Fruit fly (Drosophila melanogaster) whole organism, prepupa: ENCODE measurements around the gene tmod.

ENCODE experiments used
- CG10631 ChIP-seq: fragments of 200-800 bp; sonication (Bioruptor generic); optimal IDR thresholded peaks from 2 replicates; lab custom pipeline; 2016; ENCODE audit warnings: missing biosample characterization, missing genetic modification characterization
- CG10669 ChIP-seq: fragments of 200-800 bp; sonication (Bioruptor generic); optimal IDR thresholded peaks from 3 replicates; lab custom pipeline; 2018; ENCODE audit warnings: missing biosample characterization, mild to moderate bottlenecking, missing genetic modification characterization, moderate library complexity
- CG11902 ChIP-seq: fragments of 200-800 bp; sonication (Bioruptor generic); optimal IDR thresholded peaks from 3 replicates; lab custom pipeline; 2016; ENCODE audit warnings: missing biosample characterization, missing genetic modification characterization
- CG16779 ChIP-seq: fragments of 200-800 bp; sonication (Bioruptor generic); optimal IDR thresholded peaks from 3 replicates; lab custom pipeline; 2017; ENCODE audit warnings: missing biosample characterization, mild to moderate bottlenecking, missing genetic modification characterization
- CG3032 ChIP-seq: fragments of 200-800 bp; optimal IDR thresholded peaks from 2 replicates; lab custom pipeline; 2019; ENCODE audit warnings: missing biosample characterization, mild to moderate bottlenecking, missing genetic modification characterization, moderate library complexity
- CG31627 ChIP-seq: fragments of 200-800 bp; sonication (Bioruptor generic); optimal IDR thresholded peaks from 3 replicates; lab custom pipeline; 2016; ENCODE audit warnings: missing biosample characterization, missing genetic modification characterization
- CG34406 ChIP-seq: fragments of 200-800 bp; sonication (Bioruptor generic); optimal IDR thresholded peaks from 3 replicates; lab custom pipeline; 2016; ENCODE audit warnings: missing biosample characterization, missing genetic modification characterization
- CG3919 ChIP-seq: fragments of 200-800 bp; sonication (Bioruptor generic); optimal IDR thresholded peaks from 3 replicates; lab custom pipeline; 2016; ENCODE audit warnings: missing biosample characterization, missing genetic modification characterization
- CG4318 ChIP-seq: fragments of 200-800 bp; sonication (Bioruptor generic); optimal IDR thresholded peaks from 3 replicates; lab custom pipeline; 2017; ENCODE audit warnings: missing biosample characterization, mild to moderate bottlenecking, missing genetic modification characterization
- CG6276 ChIP-seq: fragments of 200-800 bp; sonication (Bioruptor generic); optimal IDR thresholded peaks from 2 replicates; lab custom pipeline; 2017; ENCODE audit warnings: missing biosample characterization, mild to moderate bottlenecking, missing genetic modification characterization
- CG6792 ChIP-seq: fragments of 200-800 bp; sonication (Bioruptor generic); optimal IDR thresholded peaks from 3 replicates; lab custom pipeline; 2016; ENCODE audit warnings: missing biosample characterization, missing genetic modification characterization
- CG6808 ChIP-seq: fragments of 200-800 bp; sonication (Bioruptor generic); optimal IDR thresholded peaks from 3 replicates; lab custom pipeline; 2017; ENCODE audit warnings: missing biosample characterization, missing genetic modification characterization, mild to moderate bottlenecking, moderate library complexity, missing genetic modification reagents
- CG6854 ChIP-seq: fragments of 200-800 bp; sonication (Bioruptor generic); optimal IDR thresholded peaks from 2 replicates; lab custom pipeline; 2017; ENCODE audit warnings: missing biosample characterization, mild to moderate bottlenecking, missing genetic modification characterization
- Eip75B ChIP-seq: fragments of 200-800 bp; sonication (Bioruptor generic); optimal IDR thresholded peaks from 3 replicates; lab custom pipeline; 2016; ENCODE audit warnings: missing biosample characterization, missing genetic modification characterization
- Eip93F ChIP-seq: fragments of 200-800 bp; sonication (Bioruptor generic); optimal IDR thresholded peaks from 2 replicates; lab custom pipeline; 2016; ENCODE audit warnings: missing biosample characterization, mild to moderate bottlenecking, missing genetic modification characterization
- Ets21C ChIP-seq: fragments of 200-800 bp; sonication (Bioruptor generic); optimal IDR thresholded peaks from 3 replicates; lab custom pipeline; 2016; ENCODE audit warnings: missing biosample characterization, missing genetic modification characterization
- Gug ChIP-seq: fragments of 200-800 bp; sonication (Bioruptor generic); IDR thresholded peaks from 2 replicates; pipeline ENCODE4 v1.3.6; 2022; ENCODE audit warnings: missing biosample characterization, missing genetic modification characterization
- OdsH ChIP-seq: fragments of 200-800 bp; sonication (Bioruptor generic); optimal IDR thresholded peaks from 3 replicates; lab custom pipeline; 2016; ENCODE audit warnings: missing biosample characterization, missing genetic modification characterization
- Smox ChIP-seq: fragments of 200-800 bp; sonication (Bioruptor generic); optimal IDR thresholded peaks from 3 replicates; lab custom pipeline; 2016; ENCODE audit warnings: missing biosample characterization, missing genetic modification characterization
- Sox102F ChIP-seq: fragments of 200-800 bp; sonication (Bioruptor generic); optimal IDR thresholded peaks from 2 replicates; lab custom pipeline; 2016; ENCODE audit warnings: missing biosample characterization, mild to moderate bottlenecking, missing genetic modification characterization
- Sox15 ChIP-seq: fragments of 200-800 bp; sonication (Bioruptor generic); optimal IDR thresholded peaks from 3 replicates; lab custom pipeline; 2016; ENCODE audit warnings: missing biosample characterization, missing genetic modification characterization
- dac ChIP-seq: fragments of 200-800 bp; sonication (Bioruptor generic); optimal IDR thresholded peaks from 2 replicates; lab custom pipeline; 2017; ENCODE audit warnings: missing biosample characterization, mild to moderate bottlenecking, missing genetic modification characterization
- dsx ChIP-seq: fragments of 200-800 bp; optimal IDR thresholded peaks from 3 replicates; lab custom pipeline; 2019; ENCODE audit warnings: missing biosample characterization, mild to moderate bottlenecking, missing genetic modification characterization, moderate library complexity; ENCODE audit not compliant: poor library complexity, severe bottlenecking
- eg ChIP-seq: fragments of 200-800 bp; sonication (Bioruptor generic); IDR thresholded peaks from 3 replicates; pipeline ENCODE4 v1.3.6; 2022; ENCODE audit warnings: missing biosample characterization, missing genetic modification characterization
- esn ChIP-seq: fragments of 200-800 bp; sonication (Bioruptor generic); optimal IDR thresholded peaks from 2 replicates; lab custom pipeline; 2016; ENCODE audit warnings: missing biosample characterization, mild to moderate bottlenecking, missing genetic modification characterization, moderate library complexity
- fd59A ChIP-seq: fragments of 200-800 bp; sonication (Bioruptor generic); optimal IDR thresholded peaks from 2 replicates; lab custom pipeline; 2017; ENCODE audit warnings: missing biosample characterization, mild to moderate bottlenecking, missing genetic modification characterization, missing genetic modification reagents
- fd85E ChIP-seq: fragments of 200-800 bp; sonication (Bioruptor generic); optimal IDR thresholded peaks from 3 replicates; lab custom pipeline; 2016; ENCODE audit warnings: missing biosample characterization, missing genetic modification characterization
- lz ChIP-seq: fragments of 200-800 bp; sonication (Bioruptor generic); optimal IDR thresholded peaks from 3 replicates; lab custom pipeline; 2016; ENCODE audit warnings: missing biosample characterization, missing genetic modification characterization
- spab ChIP-seq: fragments of 200-800 bp; sonication (Bioruptor generic); optimal IDR thresholded peaks from 2 replicates; lab custom pipeline; 2017; ENCODE audit warnings: missing biosample characterization, mild to moderate bottlenecking, missing genetic modification characterization, missing genetic modification reagents
- ss ChIP-seq, 2 experiments: fragments of 200-800 bp; sonication (Bioruptor generic); optimal IDR thresholded peaks; 2 replicates in 1 of 2; 3 replicates in 1 of 2; lab custom pipeline; 2017 to 2018; ENCODE audit warnings: mild to moderate bottlenecking in 2 of 2, missing biosample characterization in 2 of 2, missing genetic modification characterization in 2 of 2, moderate library complexity in 1 of 2
- svp ChIP-seq: fragments of 200-800 bp; sonication (Bioruptor generic); peaks from one replicate; lab custom pipeline; 2016; ENCODE audit warnings: missing biosample characterization, missing genetic modification characterization
- topi ChIP-seq: fragments of 200-800 bp; sonication (Bioruptor generic); optimal IDR thresholded peaks from 3 replicates; lab custom pipeline; 2016; ENCODE audit warnings: missing biosample characterization, missing genetic modification characterization

Gene tmod

DNA sequence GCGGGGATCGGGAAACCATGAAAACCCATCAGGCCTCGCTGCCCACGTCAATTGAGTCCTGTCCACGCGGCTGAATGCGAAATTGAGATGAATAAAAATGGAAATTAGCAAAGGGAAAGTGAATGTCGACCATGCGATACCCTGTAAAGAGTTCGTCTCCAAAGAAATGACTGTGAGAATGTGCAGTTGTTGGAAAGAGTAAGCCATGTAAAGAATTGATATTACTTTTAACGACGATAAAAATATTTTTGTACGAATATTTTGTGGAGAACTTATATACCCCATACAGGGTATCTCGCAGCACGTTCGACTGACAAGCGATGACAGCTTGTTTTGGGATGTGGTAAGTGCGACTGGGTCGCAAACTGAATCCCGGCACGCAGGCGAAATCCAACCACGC lies 31.2 kb upstream of the tmod start (continued):
- TF ChIP-seq fd59A: peak; percentile 20
- no peak for TF ChIP-seq dac (GFP tag; lab: Kevin White, UChicago)
- no peak for TF ChIP-seq esn
- TF ChIP-seq OdsH (GFP tag; lab: Kevin White, UChicago): peak; percentile 66
- TF ChIP-seq CG34406 (GFP tag; lab: Kevin White, UChicago): peak; percentile 54
- TF ChIP-seq CG6808: peak; percentile 43
- peak; percentile 52 for TF ChIP-seq CG11902 (GFP tag; lab: Kevin White, UChicago)
- TF ChIP-seq CG16779 (tag; lab: Kevin White, UChicago): peak; percentile 21

dm6 chr3R:30503406-30503805 lies 29.0 kb upstream of the tmod start, which contains the start of gene CG31371:
CG31371 (minus strand) TSS chr3R:30503506.
- no peak for TF ChIP-seq CG6854
- TF ChIP-seq fd85E (GFP tag; lab: Kevin White, UChicago): no peak
- no peak for TF ChIP-seq CG6792 (GFP tag; lab: Kevin White, UChicago)
- no peak for TF ChIP-seq svp
- TF ChIP-seq Smox (GFP tag; lab: Kevin White, UChicago): no peak
- no peak for TF ChIP-seq Eip75B
- no peak for TF ChIP-seq CG10669 (GFP tag; lab: Kevin White, UChicago)
- TF ChIP-seq CG3032 (tag; lab: Kevin White, UChicago): no peak
- no peak for TF ChIP-seq topi (GFP tag; lab: Kevin White, UChicago)
- TF ChIP-seq, all 60 proteins: peak for 0

- TF ChIP-seq CG6854 (no peak), Ets21C (GFP tag; lab: Kevin White, UChicago) (no peak), eg (GFP tag; lab: Robert Waterston, UW) (no peak)
Observed at dm6 chr3R:30505561-30506037, 26.8 kb upstream of the tmod start, which contains the start of the genes PH4alphaSG1 and CG15539. PH4alphaSG1 (minus strand) TSS chr3R:30505661. CG15539 (plus strand) TSS chr3R:30505987.

dm6 chr3R:30507723-30508122 lies 24.7 kb upstream of the tmod start, which contains the start of gene CG34041:
CG34041 (plus strand) TSS chr3R:30508023.
- TF ChIP-seq Sox15 (GFP tag; lab: Kevin White, UChicago) (no peak), CG6854 (no peak), dsx (GFP tag; lab: Kevin White, UChicago) (no peak)

dm6 chr3R:30512114-30512513 lies 20.3 kb upstream of the tmod start, which contains the start of gene PH4alphaNE2:
PH4alphaNE2 (minus strand) TSS chr3R:30512214.
- TF ChIP-seq CG10631 (GFP tag; lab: Kevin White, UChicago): no peak
- TF ChIP-seq lz (GFP tag; lab: Kevin White, UChicago): no peak
- TF ChIP-seq CG3032 (tag; lab: Kevin White, UChicago): no peak
- no peak for TF ChIP-seq Eip75B
- TF ChIP-seq CG31627: no peak
- no peak for TF ChIP-seq Sox102F (GFP tag; lab: Kevin White, UChicago)
- no peak for TF ChIP-seq ss (GFP tag; optimal IDR thresholded peaks at IDR 0.05; lab: Kevin White, UChicago)
- no peak for TF ChIP-seq CG4318 (GFP tag; lab: Kevin White, UChicago)
- no peak for TF ChIP-seq spab (GFP tag; lab: Kevin White, UChicago)
- no peak for TF ChIP-seq dsx (GFP tag; lab: Kevin White, UChicago)
- TF ChIP-seq svp: no peak
- no peak for TF ChIP-seq CG34406 (GFP tag; lab: Kevin White, UChicago)
- TF ChIP-seq Gug (GFP tag; lab: Robert Waterston, UW): no peak
- no peak for TF ChIP-seq Eip93F (GFP tag; lab: Kevin White, UChicago)
- no peak for TF ChIP-seq CG6276 (GFP tag; lab: Kevin White, UChicago)
- TF ChIP-seq CG3919 (GFP tag; lab: Kevin White, UChicago): no peak
- no peak for TF ChIP-seq esn
